Worm (Caenorhabditis elegans) whole organism, L1 larva: ENCODE results near the gene kars-1.

Experiments used
- C16A3.4 ChIP-seq: fragments of 150-350 bp; optimal IDR thresholded peaks from 2 replicates; lab custom pipeline; 2014; ENCODE audit warnings: missing biosample characterization, missing genetic modification characterization
- Y116A8C.19 ChIP-seq: sonication (generic microtip); optimal IDR thresholded peaks from 2 replicates; lab custom pipeline; 2016; ENCODE audit warnings: missing compliant biosample characterization, missing genetic modification characterization, borderline replicate concordance
- aly-2 ChIP-seq: fragments of 150-350 bp; optimal IDR thresholded peaks from 2 replicates; lab custom pipeline; 2014; ENCODE audit warnings: missing biosample characterization, missing genetic modification characterization
- ama-1 ChIP-seq: fragments of 150-350 bp; optimal IDR thresholded peaks from 2 replicates; lab custom pipeline; 2014
- blmp-1 ChIP-seq: fragments of 150-350 bp; optimal IDR thresholded peaks from 2 replicates; lab custom pipeline; 2014; ENCODE audit warnings: missing biosample characterization, missing genetic modification characterization
- ceh-90 ChIP-seq: sonication (generic microtip); optimal IDR thresholded peaks from 2 replicates; lab custom pipeline; 2016; ENCODE audit warnings: missing genetic modification characterization, missing compliant biosample characterization
- dsc-1 ChIP-seq: sonication (generic microtip); optimal IDR thresholded peaks from 2 replicates; lab custom pipeline; 2016; ENCODE audit warnings: mild to moderate bottlenecking, missing genetic modification characterization, missing compliant biosample characterization
- efl-1 ChIP-seq, 4 experiments: fragments of 150-350 bp; optimal IDR thresholded peaks in 3 of 4; peaks in 1 of 4; 1 replicate in 1 of 4; 2 replicates in 3 of 4; lab custom pipeline; 2014; ENCODE audit warnings: missing biosample characterization in 2 of 4, missing genetic modification characterization in 2 of 4, missing genetic modification reagents in 2 of 4
- efl-3 ChIP-seq: fragments of 200-800 bp; sonication (Bioruptor generic); optimal IDR thresholded peaks from 2 replicates; lab custom pipeline; 2018; ENCODE audit warnings: mild to moderate bottlenecking, missing genetic modification characterization, missing compliant biosample characterization
- egl-27 ChIP-seq, 2 experiments: fragments of 150-350 bp in 1 of 2; sonication (generic microtip); optimal IDR thresholded peaks; 3 replicates each; lab custom pipeline; 2017 to 2018; ENCODE audit warnings: missing biosample characterization in 2 of 2, missing genetic modification characterization in 2 of 2, missing genetic modification reagents in 2 of 2
- ets-5 ChIP-seq: fragments of 200-800 bp; sonication (Bioruptor generic); IDR thresholded peaks from 2 replicates; pipeline ENCODE4 v1.3.6; 2022; ENCODE audit warnings: missing genetic modification characterization, missing compliant biosample characterization
- fkh-10 ChIP-seq: sonication (generic microtip); optimal IDR thresholded peaks from 2 replicates; lab custom pipeline; 2017; ENCODE audit warnings: missing biosample characterization, missing genetic modification reagents, missing genetic modification characterization
- fkh-4 ChIP-seq: sonication (generic microtip); optimal IDR thresholded peaks from 2 replicates; lab custom pipeline; 2016; ENCODE audit warnings: missing compliant biosample characterization, missing genetic modification characterization, borderline replicate concordance
- fkh-8 ChIP-seq: sonication (generic microtip); optimal IDR thresholded peaks from 2 replicates; lab custom pipeline; 2016; ENCODE audit warnings: mild to moderate bottlenecking, missing genetic modification characterization, missing compliant biosample characterization
- fos-1 ChIP-seq: fragments of 150-350 bp; optimal IDR thresholded peaks from 2 replicates; lab custom pipeline; 2014; ENCODE audit warnings: missing biosample characterization, missing genetic modification characterization
- hlh-4 ChIP-seq: sonication (generic microtip); optimal IDR thresholded peaks from 2 replicates; lab custom pipeline; 2016; ENCODE audit warnings: mild to moderate bottlenecking, missing genetic modification characterization, missing compliant biosample characterization
- hpl-2 ChIP-seq: fragments of 150-350 bp; optimal IDR thresholded peaks from 2 replicates; lab custom pipeline; 2014; ENCODE audit warnings: missing biosample characterization, missing genetic modification reagents, missing genetic modification characterization
- isw-1 ChIP-seq: fragments of 200-800 bp; sonication (Bioruptor generic); IDR thresholded peaks from 2 replicates; pipeline ENCODE4 v1.3.6; 2022; ENCODE audit warnings: missing genetic modification characterization, missing compliant biosample characterization
- lin-14 ChIP-seq: fragments of 200-800 bp; sonication (Bioruptor generic); optimal IDR thresholded peaks from 2 replicates; lab custom pipeline; 2018; ENCODE audit warnings: mild to moderate bottlenecking, missing genetic modification characterization, moderate library complexity, missing compliant biosample characterization
- lin-15B ChIP-seq: fragments of 150-350 bp; sonication (generic microtip); optimal IDR thresholded peaks from 3 replicates; lab custom pipeline; 2014; ENCODE audit warnings: missing biosample characterization, missing genetic modification characterization
- lir-3 ChIP-seq: sonication (generic microtip); optimal IDR thresholded peaks from 2 replicates; lab custom pipeline; 2016; ENCODE audit warnings: mild to moderate bottlenecking, missing genetic modification characterization, moderate library complexity, missing compliant biosample characterization; ENCODE audit not compliant: poor library complexity
- lsy-2 ChIP-seq, 2 experiments: fragments of 150-350 bp; optimal IDR thresholded peaks; 2 replicates each; lab custom pipeline; 2014; ENCODE audit warnings: missing biosample characterization in 2 of 2, missing genetic modification characterization in 2 of 2
- mab-9 ChIP-seq: fragments of 200-800 bp; sonication (Bioruptor generic); IDR thresholded peaks from 2 replicates; pipeline ENCODE4 v1.3.6; 2022; ENCODE audit warnings: missing genetic modification reagents, missing genetic modification characterization, missing compliant biosample characterization
- mdl-1 ChIP-seq, 2 experiments: fragments of 150-350 bp; optimal IDR thresholded peaks; 2 replicates each; lab custom pipeline; 2014 to 2017; ENCODE audit warnings: missing biosample characterization in 2 of 2, missing genetic modification characterization in 2 of 2, inconsistent platforms in 1 of 2
- mep-1 ChIP-seq: fragments of 150-350 bp; optimal IDR thresholded peaks from 2 replicates; lab custom pipeline; 2014; ENCODE audit warnings: missing biosample characterization, missing genetic modification characterization
- nhr-11 ChIP-seq: fragments of 150-350 bp; optimal IDR thresholded peaks from 2 replicates; lab custom pipeline; 2014; ENCODE audit warnings: missing biosample characterization, missing genetic modification characterization
- nhr-19 ChIP-seq: fragments of 200-800 bp; sonication (Bioruptor generic); conservative IDR thresholded peaks from 2 replicates; pipeline ENCODE4 v1.3.6; 2022; ENCODE audit warnings: missing genetic modification characterization, missing compliant biosample characterization
- nhr-28 ChIP-seq: fragments of 150-350 bp; optimal IDR thresholded peaks from 2 replicates; lab custom pipeline; 2014; ENCODE audit warnings: missing biosample characterization, missing genetic modification characterization
- nhr-71 ChIP-seq: sonication (generic microtip); optimal IDR thresholded peaks from 2 replicates; lab custom pipeline; 2016; ENCODE audit warnings: mild to moderate bottlenecking, missing genetic modification characterization, moderate library complexity, missing compliant biosample characterization
- nhr-77 ChIP-seq: fragments of 150-350 bp; optimal IDR thresholded peaks from 2 replicates; lab custom pipeline; 2014; ENCODE audit warnings: missing biosample characterization, missing genetic modification characterization
- nhr-85 ChIP-seq: sonication (generic microtip); peaks from one replicate; lab custom pipeline; 2016; ENCODE audit warnings: missing genetic modification characterization, inconsistent platforms, missing compliant biosample characterization
- pag-3 ChIP-seq: sonication (generic microtip); optimal IDR thresholded peaks from 2 replicates; lab custom pipeline; 2017; ENCODE audit warnings: missing genetic modification characterization, mild to moderate bottlenecking, missing compliant biosample characterization, antibody characterized with exemption, borderline replicate concordance; ENCODE audit not compliant: insufficient read depth
- pqm-1 ChIP-seq: sonication (generic microtip); optimal IDR thresholded peaks from 3 replicates; lab custom pipeline; 2017; ENCODE audit warnings: missing biosample characterization, missing genetic modification characterization
- rnt-1 ChIP-seq: sonication (generic microtip); optimal IDR thresholded peaks from 2 replicates; lab custom pipeline; 2016; ENCODE audit warnings: mild to moderate bottlenecking, missing genetic modification characterization, moderate library complexity, missing compliant biosample characterization
- skn-1 ChIP-seq: fragments of 150-350 bp; optimal IDR thresholded peaks from 2 replicates; lab custom pipeline; 2014; ENCODE audit warnings: missing biosample characterization, missing genetic modification characterization
- snpc-4 ChIP-seq: fragments of 150-350 bp; optimal IDR thresholded peaks from 2 replicates; lab custom pipeline; 2014; ENCODE audit warnings: missing biosample characterization, missing genetic modification characterization
- sox-4 ChIP-seq: sonication (generic microtip); optimal IDR thresholded peaks from 2 replicates; lab custom pipeline; 2016; ENCODE audit warnings: missing genetic modification characterization, missing compliant biosample characterization
- sup-37 ChIP-seq: fragments of 200-800 bp; sonication (Bioruptor generic); optimal IDR thresholded peaks from 2 replicates; lab custom pipeline; 2018; ENCODE audit warnings: mild to moderate bottlenecking, missing genetic modification characterization, missing compliant biosample characterization
- swsn-7 ChIP-seq: sonication (generic microtip); optimal IDR thresholded peaks from 2 replicates; lab custom pipeline; 2016; ENCODE audit warnings: missing genetic modification characterization, missing compliant biosample characterization
- tlp-1 ChIP-seq: fragments of 150-350 bp; optimal IDR thresholded peaks from 2 replicates; lab custom pipeline; 2014; ENCODE audit warnings: missing biosample characterization, missing genetic modification characterization
- unc-130 ChIP-seq: fragments of 150-350 bp; optimal IDR thresholded peaks from 2 replicates; lab custom pipeline; 2017; ENCODE audit warnings: missing biosample characterization, missing genetic modification characterization, inconsistent platforms
- unc-30 ChIP-seq: sonication (generic microtip); optimal IDR thresholded peaks from 2 replicates; lab custom pipeline; 2017; ENCODE audit warnings: missing biosample characterization, missing genetic modification characterization
- unc-62 ChIP-seq: fragments of 150-350 bp; optimal IDR thresholded peaks from 2 replicates; lab custom pipeline; 2014; ENCODE audit warnings: missing biosample characterization, missing genetic modification reagents, missing genetic modification characterization
- vab-15 ChIP-seq: sonication (generic microtip); optimal IDR thresholded peaks from 2 replicates; lab custom pipeline; 2017; ENCODE audit warnings: missing genotype, mild to moderate bottlenecking, missing genetic modification characterization, missing compliant biosample characterization
- xbp-1 ChIP-seq: sonication (generic microtip); optimal IDR thresholded peaks from 2 replicates; lab custom pipeline; 2016; ENCODE audit warnings: missing genetic modification characterization, missing compliant biosample characterization

The kars-1 gene

ce11 chrII:7104794-7105613, 32.8 kb upstream of the kars-1 start, which contains the start of the genes farl-11 and rpl-33 (continued):
- TF ChIP-seq swsn-7: peak; percentile 76
- no peak for TF ChIP-seq Y116A8C.19 (tag; lab: Kevin White, UChicago)
- peak; percentile 77 for TF ChIP-seq nhr-19 (GFP tag; lab: Robert Waterston, UW)
- no peak for TF ChIP-seq vab-15 (tag; lab: Kevin White, UChicago)
- peak; percentile 64 for TF ChIP-seq dsc-1 (tag; lab: Kevin White, UChicago)
- peak; percentile 62 for TF ChIP-seq ama-1 (lab: Kevin White, UChicago)
- TF ChIP-seq pag-3 (tag; lab: Kevin White, UChicago): no peak
- TF ChIP-seq lin-15B (tag; lab: Kevin White, UChicago): peak; percentile 98
- no peak for TF ChIP-seq unc-30
- TF ChIP-seq mep-1: peak; percentile 96
- peak; percentile 98 to 100 for TF ChIP-seq lsy-2 (tag; optimal IDR thresholded peaks at IDR 0.05; lab: Kevin White, UChicago)
- TF ChIP-seq nhr-11 (tag; lab: Kevin White, UChicago): peak; percentile 39
- peak in 1 of 2 experiments; percentile 65 for TF ChIP-seq mdl-1 (tag; optimal IDR thresholded peaks at IDR 0.05; lab: Kevin White, UChicago)
- peak; percentile 73 for TF ChIP-seq snpc-4 (tag; lab: Kevin White, UChicago)
- TF ChIP-seq efl-1 (optimal IDR thresholded peaks at IDR 0.05; lab: Kevin White, UChicago): peak; percentile 84 to 86
- peak; percentile 79 to 97 for TF ChIP-seq efl-1 (GFP tag; optimal IDR thresholded peaks at IDR 0.05 in 1 of 2; lab: Kevin White, UChicago)
- peak; percentile 78 for TF ChIP-seq rnt-1
- no peak for TF ChIP-seq unc-62
- TF ChIP-seq ceh-90 (tag; lab: Kevin White, UChicago): no peak
- TF ChIP-seq nhr-77 (tag; lab: Kevin White, UChicago): peak; percentile 80
- TF ChIP-seq fos-1 (tag; lab: Kevin White, UChicago): peak; percentile 89
- no peak for TF ChIP-seq sup-37 (GFP tag; lab: Kevin White, UChicago)
- peak; percentile 77 for TF ChIP-seq aly-2 (tag; lab: Kevin White, UChicago)
- TF ChIP-seq egl-27 (tag; optimal IDR thresholded peaks at IDR 0.05; lab: Kevin White, UChicago): no peak
- TF ChIP-seq pqm-1 (tag; lab: Kevin White, UChicago): no peak
- TF ChIP-seq xbp-1 (tag; lab: Kevin White, UChicago): peak; percentile 81
- TF ChIP-seq skn-1 (tag; lab: Kevin White, UChicago): peak; percentile 93
- no peak for TF ChIP-seq efl-3 (GFP tag; lab: Kevin White, UChicago)
- peak; percentile 87 for TF ChIP-seq nhr-71 (tag; lab: Kevin White, UChicago)
- TF ChIP-seq hlh-4: no peak
- TF ChIP-seq hpl-2: peak; percentile 52
- no peak for TF ChIP-seq fkh-4 (tag; lab: Kevin White, UChicago)
- TF ChIP-seq lir-3 (tag; lab: Kevin White, UChicago): peak; percentile 58
- peak; percentile 85 for TF ChIP-seq fkh-8
- TF ChIP-seq nhr-85 (tag; lab: Kevin White, UChicago): peak; percentile 90
- no peak for TF ChIP-seq ets-5 (GFP tag; lab: Robert Waterston, UW)
- TF ChIP-seq sox-4 (tag; lab: Kevin White, UChicago): peak; percentile 45
- TF ChIP-seq lin-14: peak; percentile 85
- no peak for TF ChIP-seq mab-9 (GFP tag; lab: Robert Waterston, UW)
- peak; percentile 80 for TF ChIP-seq isw-1 (GFP tag; lab: Robert Waterston, UW)
- TF ChIP-seq, all 84 proteins: peak for 52

- TF ChIP-seq efl-1 (optimal IDR thresholded peaks at IDR 0.05; lab: Kevin White, UChicago) (no peak), efl-1 (GFP tag; optimal IDR thresholded peaks at IDR 0.05 in 1 of 2; lab: Kevin White, UChicago) (no peak), egl-27 (tag; optimal IDR thresholded peaks at IDR 0.05; lab: Kevin White, UChicago) (no peak), mdl-1 (tag; optimal IDR thresholded peaks at IDR 0.05; lab: Kevin White, UChicago) (no peak), ets-5 (GFP tag; lab: Robert Waterston, UW) (no peak), hlh-4 (no peak), fkh-4 (tag; lab: Kevin White, UChicago) (no peak), nhr-85 (tag; lab: Kevin White, UChicago) (no peak), pqm-1 (tag; lab: Kevin White, UChicago) (no peak), dsc-1 (tag; lab: Kevin White, UChicago) (no peak), unc-30 (no peak), fos-1 (tag; lab: Kevin White, UChicago) (no peak), fkh-10 (GFP tag; lab: Kevin White, UChicago) (no peak), C16A3.4 (tag; lab: Kevin White, UChicago) (no peak), blmp-1 (tag; lab: Kevin White, UChicago) (no peak), nhr-19 (GFP tag; lab: Robert Waterston, UW) (no peak), nhr-28 (tag; lab: Kevin White, UChicago) (no peak), unc-130 (tag; lab: Kevin White, UChicago) (no peak), tlp-1 (tag; lab: Kevin White, UChicago) (no peak), isw-1 (GFP tag; lab: Robert Waterston, UW) (no peak), efl-3 (GFP tag; lab: Kevin White, UChicago) (no peak)
These were observed 30.9 kb upstream of the kars-1 start for ce11 chrII:7103111-7103510.
